Fruit fly (Drosophila melanogaster) whole organism, embryonic: ENCODE measurements around the gene CG14650.

Experiments used
- Atf3 ChIP-seq: fragments of 200-800 bp; sonication (Bioruptor generic); optimal IDR thresholded peaks from 3 replicates; lab custom pipeline; 2016; ENCODE audit warnings: missing biosample characterization, missing genetic modification characterization
- Bdp1 ChIP-seq: fragments of 200-800 bp; sonication (Bioruptor generic); optimal IDR thresholded peaks from 3 replicates; lab custom pipeline; 2016; ENCODE audit warnings: missing biosample characterization, missing genetic modification characterization
- BtbVII ChIP-seq: fragments of 200-800 bp; sonication (Bioruptor generic); optimal IDR thresholded peaks from 3 replicates; lab custom pipeline; 2017; ENCODE audit warnings: missing biosample characterization, mild to moderate bottlenecking, missing genetic modification characterization
- CG10543 ChIP-seq: fragments of 200-800 bp; sonication (Bioruptor generic); optimal IDR thresholded peaks from 3 replicates; lab custom pipeline; 2017; ENCODE audit warnings: missing biosample characterization, mild to moderate bottlenecking, missing genetic modification characterization, moderate library complexity
- CG10979 ChIP-seq: fragments of 200-800 bp; sonication (Bioruptor generic); optimal IDR thresholded peaks from 2 replicates; lab custom pipeline; 2018; ENCODE audit warnings: missing biosample characterization, mild to moderate bottlenecking, missing genetic modification characterization, moderate library complexity
- CG12071 ChIP-seq: fragments of 200-800 bp; sonication (Bioruptor generic); optimal IDR thresholded peaks from 3 replicates; lab custom pipeline; 2018; ENCODE audit warnings: missing biosample characterization, mild to moderate bottlenecking, missing genetic modification characterization
- CG12769 ChIP-seq: fragments of 200-800 bp; sonication (Bioruptor generic); optimal IDR thresholded peaks from 2 replicates; lab custom pipeline; 2019; ENCODE audit warnings: missing biosample characterization, mild to moderate bottlenecking, missing genetic modification characterization, moderate library complexity
- CG12942 ChIP-seq: fragments of 200-800 bp; sonication (Bioruptor generic); optimal IDR thresholded peaks from 3 replicates; lab custom pipeline; 2016; ENCODE audit warnings: missing biosample characterization, missing genetic modification characterization
- CG13624 ChIP-seq: fragments of 200-800 bp; sonication (Bioruptor generic); optimal IDR thresholded peaks from 2 replicates; lab custom pipeline; 2016; ENCODE audit warnings: missing biosample characterization, missing genetic modification characterization
- CG13775 ChIP-seq: fragments of 200-800 bp; sonication (Bioruptor generic); optimal IDR thresholded peaks from 3 replicates; lab custom pipeline; 2017; ENCODE audit warnings: missing biosample characterization, mild to moderate bottlenecking, missing genetic modification characterization
- CG16863 ChIP-seq: fragments of 200-800 bp; sonication (Bioruptor generic); optimal IDR thresholded peaks from 3 replicates; lab custom pipeline; 2016; ENCODE audit warnings: missing biosample characterization, missing genetic modification characterization
- CG17328 ChIP-seq: fragments of 200-800 bp; sonication (Bioruptor generic); IDR thresholded peaks from 2 replicates; pipeline ENCODE4 v1.3.6; 2022; ENCODE audit warnings: missing biosample characterization, missing genetic modification characterization
- CG17359 ChIP-seq: fragments of 200-800 bp; sonication (Bioruptor generic); optimal IDR thresholded peaks from 3 replicates; lab custom pipeline; 2018; ENCODE audit warnings: missing biosample characterization, mild to moderate bottlenecking, missing genetic modification characterization, moderate library complexity
- CG18476 ChIP-seq: fragments of 200-800 bp; sonication (Bioruptor generic); optimal IDR thresholded peaks from 2 replicates; lab custom pipeline; 2016; ENCODE audit warnings: missing biosample characterization, mild to moderate bottlenecking, missing genetic modification characterization
- CG18599 ChIP-seq: fragments of 200-800 bp; sonication (Bioruptor generic); optimal IDR thresholded peaks from 3 replicates; lab custom pipeline; 2017; ENCODE audit warnings: missing biosample characterization, missing genetic modification characterization, mild to moderate bottlenecking, moderate library complexity, missing genetic modification reagents
- CG30431 ChIP-seq: fragments of 200-800 bp; sonication (Bioruptor generic); optimal IDR thresholded peaks from 2 replicates; lab custom pipeline; 2017; ENCODE audit warnings: missing biosample characterization, missing genetic modification characterization
- CG31388 ChIP-seq: fragments of 200-800 bp; sonication (Bioruptor generic); optimal IDR thresholded peaks from 2 replicates; lab custom pipeline; 2016; ENCODE audit warnings: missing biosample characterization, missing genetic modification characterization
- CG32767 ChIP-seq: fragments of 200-800 bp; sonication (Bioruptor generic); IDR thresholded peaks from 2 replicates; pipeline ENCODE4 v1.3.6; 2022; ENCODE audit warnings: missing biosample characterization, missing genetic modification characterization
- CG34376 ChIP-seq: fragments of 200-800 bp; sonication (Bioruptor generic); optimal IDR thresholded peaks from 2 replicates; lab custom pipeline; 2018; ENCODE audit warnings: missing biosample characterization, mild to moderate bottlenecking, missing genetic modification characterization
- CG3838 ChIP-seq: fragments of 200-800 bp; sonication (Bioruptor generic); optimal IDR thresholded peaks from 3 replicates; lab custom pipeline; 2016; ENCODE audit warnings: missing biosample characterization, missing genetic modification characterization
- CG3847 ChIP-seq: fragments of 200-800 bp; sonication (Bioruptor generic); IDR thresholded peaks from 2 replicates; pipeline ENCODE4 v1.3.6; 2022; ENCODE audit warnings: missing biosample characterization, missing genetic modification characterization
- CG3995 ChIP-seq: fragments of 200-800 bp; sonication (Bioruptor generic); optimal IDR thresholded peaks from 3 replicates; lab custom pipeline; 2016; ENCODE audit warnings: missing biosample characterization, missing genetic modification characterization
- CG4328 ChIP-seq: fragments of 200-800 bp; sonication (Bioruptor generic); optimal IDR thresholded peaks from 3 replicates; lab custom pipeline; 2017; ENCODE audit warnings: missing biosample characterization, missing genetic modification reagents, missing genetic modification characterization
- CG4617 ChIP-seq: fragments of 200-800 bp; sonication (Bioruptor generic); optimal IDR thresholded peaks from 3 replicates; lab custom pipeline; 2016; ENCODE audit warnings: missing biosample characterization, missing genetic modification characterization, borderline replicate concordance
- CG6689 ChIP-seq: fragments of 200-800 bp; sonication (Bioruptor generic); IDR thresholded peaks from 2 replicates; pipeline ENCODE4 v1.3.6; 2022; ENCODE audit warnings: missing biosample characterization, missing genetic modification characterization
- CG8944 ChIP-seq: fragments of 200-800 bp; sonication (Bioruptor generic); optimal IDR thresholded peaks from 3 replicates; lab custom pipeline; 2016; ENCODE audit warnings: missing biosample characterization, missing genetic modification characterization
- Chrac-16 ChIP-seq: fragments of 200-800 bp; sonication (Bioruptor generic); optimal IDR thresholded peaks from 3 replicates; lab custom pipeline; 2016; ENCODE audit warnings: missing biosample characterization, missing genetic modification characterization
- Hr3 ChIP-seq: fragments of 200-800 bp; sonication (Bioruptor generic); optimal IDR thresholded peaks from 3 replicates; lab custom pipeline; 2016; ENCODE audit warnings: missing biosample characterization, missing genetic modification characterization
- MBD-R2 ChIP-seq: fragments of 200-800 bp; sonication (Bioruptor generic); IDR thresholded peaks from 2 replicates; pipeline ENCODE4 v1.3.6; 2022; ENCODE audit warnings: missing biosample characterization, missing genetic modification characterization
- Neu2 ChIP-seq: fragments of 200-800 bp; sonication (Bioruptor generic); optimal IDR thresholded peaks from 3 replicates; lab custom pipeline; 2016; ENCODE audit warnings: missing biosample characterization, missing genetic modification characterization, borderline replicate concordance
- Xrp1 ChIP-seq: fragments of 200-800 bp; sonication (Bioruptor generic); IDR thresholded peaks from 2 replicates; pipeline ENCODE4 v1.3.6; 2022; ENCODE audit warnings: missing biosample characterization, missing genetic modification characterization
- bcd ChIP-seq: fragments of 200-800 bp; sonication (Bioruptor generic); optimal IDR thresholded peaks from 2 replicates; lab custom pipeline; 2017; ENCODE audit warnings: missing biosample characterization, mild to moderate bottlenecking, missing genetic modification characterization
- br ChIP-seq: fragments of >200 bp; optimal IDR thresholded peaks from 2 replicates; lab custom pipeline; 2017
- btn ChIP-seq: fragments of 200-800 bp; sonication (Bioruptor generic); optimal IDR thresholded peaks from 2 replicates; lab custom pipeline; 2016; ENCODE audit warnings: missing biosample characterization, missing genetic modification characterization
- cad ChIP-seq: fragments of >200 bp; optimal IDR thresholded peaks from 2 replicates; lab custom pipeline; 2017; ENCODE audit warnings: missing biosample characterization, missing genetic modification characterization
- chn ChIP-seq: fragments of 200-800 bp; sonication (Bioruptor generic); optimal IDR thresholded peaks from 2 replicates; lab custom pipeline; 2016; ENCODE audit warnings: missing biosample characterization, missing genetic modification characterization
- croc ChIP-seq: fragments of 200-800 bp; sonication (Bioruptor generic); conservative IDR thresholded peaks from 3 replicates; pipeline ENCODE4 v1.3.6; 2022; ENCODE audit warnings: missing biosample characterization, missing genetic modification characterization
- cwo ChIP-seq: fragments of 200-800 bp; sonication (Bioruptor generic); optimal IDR thresholded peaks from 3 replicates; lab custom pipeline; 2017; ENCODE audit warnings: missing biosample characterization, missing genetic modification characterization, mild to moderate bottlenecking, moderate library complexity, missing genetic modification reagents
- ems ChIP-seq: fragments of 200-800 bp; sonication (Bioruptor generic); optimal IDR thresholded peaks from 3 replicates; lab custom pipeline; 2016; ENCODE audit warnings: missing biosample characterization, missing genetic modification characterization
- ewg ChIP-seq: fragments of 200-800 bp; sonication (Bioruptor generic); optimal IDR thresholded peaks from 3 replicates; lab custom pipeline; 2017; ENCODE audit warnings: mild to moderate bottlenecking, missing biosample characterization, missing genetic modification reagents, missing genetic modification characterization
- grau ChIP-seq: fragments of 200-800 bp; optimal IDR thresholded peaks from 3 replicates; lab custom pipeline; 2019; ENCODE audit warnings: missing biosample characterization, mild to moderate bottlenecking, missing genetic modification characterization, moderate library complexity
- klu ChIP-seq: fragments of 200-800 bp; sonication (Bioruptor generic); IDR thresholded peaks from 2 replicates; pipeline ENCODE4 v1.3.6; 2022; ENCODE audit warnings: missing biosample characterization, missing genetic modification characterization
- nerfin-1 ChIP-seq: fragments of 200-800 bp; sonication (Bioruptor generic); optimal IDR thresholded peaks from 3 replicates; lab custom pipeline; 2019; ENCODE audit warnings: missing biosample characterization, mild to moderate bottlenecking, missing genetic modification characterization, moderate library complexity
- row ChIP-seq: fragments of 200-800 bp; sonication (Bioruptor generic); IDR thresholded peaks from 3 replicates; pipeline ENCODE4 v1.3.6; 2022; ENCODE audit warnings: missing biosample characterization, missing genetic modification characterization
- stwl ChIP-seq: fragments of 200-800 bp; sonication (Bioruptor generic); optimal IDR thresholded peaks from 3 replicates; lab custom pipeline; 2018; ENCODE audit warnings: missing biosample characterization, mild to moderate bottlenecking, missing genetic modification characterization, moderate library complexity
- tna ChIP-seq: fragments of 200-800 bp; sonication (Bioruptor generic); IDR thresholded peaks from 2 replicates; pipeline ENCODE4 v1.3.6; 2022; ENCODE audit warnings: missing biosample characterization, missing genetic modification characterization; ENCODE audit not compliant: partially characterized antibody
- toy ChIP-seq: fragments of 200-800 bp; sonication (Bioruptor generic); IDR thresholded peaks from 2 replicates; pipeline ENCODE4 v1.3.6; 2022; ENCODE audit warnings: missing biosample characterization, missing genetic modification characterization
- twi ChIP-seq: fragments of 200-800 bp; optimal IDR thresholded peaks from 2 replicates; lab custom pipeline; 2019; ENCODE audit warnings: missing biosample characterization, mild to moderate bottlenecking, missing genetic modification characterization, moderate library complexity
- unc-4 ChIP-seq: fragments of 200-800 bp; sonication (Bioruptor generic); IDR thresholded peaks from 2 replicates; pipeline ENCODE4 v1.3.6; 2022; ENCODE audit warnings: missing biosample characterization, missing genetic modification characterization; ENCODE audit not compliant: partially characterized antibody
- wor ChIP-seq: fragments of 200-800 bp; sonication (Bioruptor generic); IDR thresholded peaks from 2 replicates; pipeline ENCODE4 v1.3.6; 2022; ENCODE audit warnings: missing biosample characterization, missing genetic modification characterization
- yki ChIP-seq: fragments of >200 bp; optimal IDR thresholded peaks from 3 replicates; lab custom pipeline; 2018
- zfh1 ChIP-seq: fragments of 200-800 bp; sonication (Bioruptor generic); IDR thresholded peaks from 3 replicates; pipeline ENCODE4 v1.3.6; 2022; ENCODE audit warnings: missing biosample characterization, missing genetic modification characterization

CG14650 gene

dm6 chr3R:4387490-4387889 lies 49.7 kb upstream of the CG14650 start, which contains the start of gene tub (continued):
- TF ChIP-seq cad (GFP tag; lab: Kevin White, UChicago) (no peak), toy (GFP tag; lab: Robert Waterston, UW) (no peak), CG10979 (tag; lab: Kevin White, UChicago) (peak; percentile 36), cwo (GFP tag; lab: Kevin White, UChicago) (no peak), br (lab: Kevin White, UChicago) (no peak), CG6689 (GFP tag; lab: Robert Waterston, UW) (0 out of 2 replicates have a peak, but pooled peaks have one; percentile 25), CG13624 (GFP tag; lab: Kevin White, UChicago) (peak; percentile 49), CG12071 (no peak), klu (GFP tag; lab: Robert Waterston, UW) (no peak), wor (no peak), ems (GFP tag; lab: Kevin White, UChicago) (no peak), CG8944 (GFP tag; lab: Kevin White, UChicago) (peak; percentile 22), Bdp1 (GFP tag; lab: Kevin White, UChicago) (no peak), CG4617 (GFP tag; lab: Kevin White, UChicago) (peak; percentile 69), CG10543 (peak; percentile 22), CG3838 (GFP tag; lab: Kevin White, UChicago) (no peak), CG3995 (GFP tag; lab: Kevin White, UChicago) (peak; percentile 6), chn (peak; percentile 1), ewg (peak; percentile 35), yki (lab: Kevin White, UChicago) (no peak), grau (peak; percentile 50), Hr3 (GFP tag; lab: Kevin White, UChicago) (peak; percentile 20), croc (GFP tag; lab: Robert Waterston, UW) (no peak), row (GFP tag; lab: Robert Waterston, UW) (peak; percentile 85), CG4328 (GFP tag; lab: Kevin White, UChicago) (no peak), zfh1 (peak; percentile 66; the same call in 2 of the 3 replicates), tna (GFP tag; lab: Robert Waterston, UW) (no peak), CG17328 (GFP tag; lab: Robert Waterston, UW) (0 out of 2 replicates have a peak, but pooled peaks have one; percentile 26), BtbVII (GFP tag; lab: Kevin White, UChicago) (no peak), MBD-R2 (GFP tag; lab: Robert Waterston, UW) (peak; percentile 94), Atf3 (GFP tag; lab: Kevin White, UChicago) (no peak), Neu2 (GFP tag; lab: Kevin White, UChicago) (no peak), Xrp1 (GFP tag; lab: Robert Waterston, UW) (peak; percentile 34), CG31388 (GFP tag; lab: Kevin White, UChicago) (peak; percentile 8), CG16863 (no peak), CG18599 (GFP tag; lab: Kevin White, UChicago) (no peak), bcd (GFP tag; lab: Kevin White, UChicago) (no peak), CG12769 (tag; lab: Kevin White, UChicago) (no peak), twi (tag; lab: Kevin White, UChicago) (peak; percentile 39), Chrac-16 (peak; percentile 31), CG12942 (GFP tag; lab: Kevin White, UChicago) (no peak), CG32767 (0 out of 2 replicates have a peak, but pooled peaks have one; percentile 39), btn (GFP tag; lab: Kevin White, UChicago) (no peak), nerfin-1 (peak; percentile 27), unc-4 (GFP tag; lab: Robert Waterston, UW) (0 out of 2 replicates have a peak, but pooled peaks have one; percentile 22), CG17359 (tag; lab: Kevin White, UChicago) (peak; percentile 34), CG18476 (GFP tag; lab: Kevin White, UChicago) (no peak), CG3847 (GFP tag; lab: Robert Waterston, UW) (peak; percentile 62; the same call in 1 of the 2 replicates), CG30431 (GFP tag; lab: Kevin White, UChicago) (no peak), CG34376 (GFP tag; lab: Kevin White, UChicago) (peak; percentile 11), stwl (tag; lab: Kevin White, UChicago) (peak; percentile 73), CG13775 (GFP tag; lab: Kevin White, UChicago) (peak; percentile 2)
